Worm (Caenorhabditis elegans) whole organism, L4 larva: ENCODE data around the gene clec-41.

ENCODE experiments used
- D1046.2 ChIP-seq: fragments of 200-800 bp; sonication (Bioruptor generic); IDR thresholded peaks from 2 replicates; pipeline ENCODE4 v1.3.6; 2022; ENCODE audit warnings: missing genetic modification characterization, missing compliant biosample characterization
- F10B5.3 ChIP-seq: sonication (generic microtip); optimal IDR thresholded peaks from 2 replicates; lab custom pipeline; 2016; ENCODE audit warnings: mild to moderate bottlenecking, missing genetic modification characterization, missing compliant biosample characterization
- R02D3.7 ChIP-seq: fragments of 150-350 bp; sonication (generic microtip); optimal IDR thresholded peaks from 3 replicates; lab custom pipeline; 2014; ENCODE audit warnings: missing biosample characterization, missing genetic modification characterization
- ama-1 ChIP-seq: fragments of 150-350 bp; optimal IDR thresholded peaks from 2 replicates; lab custom pipeline; 2014; ENCODE audit warnings: inconsistent platforms, mixed read lengths
- ceh-62 ChIP-seq: sonication (generic microtip); optimal IDR thresholded peaks from 2 replicates; lab custom pipeline; 2017; ENCODE audit warnings: missing biosample characterization, missing genetic modification characterization
- dmd-6 ChIP-seq: fragments of 200-800 bp; sonication (Bioruptor generic); IDR thresholded peaks from 2 replicates; pipeline ENCODE4 v1.3.6; 2022; ENCODE audit warnings: missing genetic modification reagents, missing genetic modification characterization, missing compliant biosample characterization
- fos-1 ChIP-seq: fragments of 150-350 bp; optimal IDR thresholded peaks from 2 replicates; lab custom pipeline; 2014; ENCODE audit warnings: missing biosample characterization, missing genetic modification characterization
- lin-13 ChIP-seq: fragments of 150-350 bp; optimal IDR thresholded peaks from 2 replicates; lab custom pipeline; 2014; ENCODE audit warnings: missing biosample characterization, missing genetic modification reagents, missing genetic modification characterization
- lsy-2 ChIP-seq, 2 experiments: fragments of 150-350 bp in 1 of 2; sonication (generic microtip) in 1 of 2; optimal IDR thresholded peaks; 2 replicates each; lab custom pipeline; 2014 to 2017; ENCODE audit warnings: missing biosample characterization in 2 of 2, missing genetic modification characterization in 2 of 2
- nhr-237 ChIP-seq: sonication (generic microtip); optimal IDR thresholded peaks from 2 replicates; lab custom pipeline; 2017; ENCODE audit warnings: missing biosample characterization, missing genetic modification characterization
- pha-4 ChIP-seq, 2 experiments: fragments of 150-350 bp in 1 of 2; fragments of 200-800 bp in 1 of 2; sonication (Bioruptor generic) in 1 of 2; IDR thresholded peaks in 1 of 2; optimal IDR thresholded peaks in 1 of 2; 2 replicates each; pipeline versions ENCODE4 v1.3.6 to Lab custom; 2014 to 2022; ENCODE audit warnings: missing genetic modification characterization in 2 of 2, missing genetic modification reagents in 2 of 2, missing biosample characterization in 1 of 2, missing compliant biosample characterization in 1 of 2
- unc-130 ChIP-seq: sonication (generic microtip); optimal IDR thresholded peaks from 2 replicates; lab custom pipeline; 2016; ENCODE audit warnings: missing genetic modification reagents, missing genetic modification characterization, missing compliant biosample characterization
- zfp-3 ChIP-seq: fragments of 200-800 bp; sonication (Bioruptor generic); conservative IDR thresholded peaks from 2 replicates; pipeline ENCODE4 v1.3.6; 2022; ENCODE audit warnings: missing genetic modification reagents, missing genetic modification characterization, missing compliant biosample characterization
- ztf-11 ChIP-seq: fragments of 150-350 bp; optimal IDR thresholded peaks from 2 replicates; lab custom pipeline; 2014; ENCODE audit warnings: missing biosample characterization, missing genetic modification characterization

DNA sequence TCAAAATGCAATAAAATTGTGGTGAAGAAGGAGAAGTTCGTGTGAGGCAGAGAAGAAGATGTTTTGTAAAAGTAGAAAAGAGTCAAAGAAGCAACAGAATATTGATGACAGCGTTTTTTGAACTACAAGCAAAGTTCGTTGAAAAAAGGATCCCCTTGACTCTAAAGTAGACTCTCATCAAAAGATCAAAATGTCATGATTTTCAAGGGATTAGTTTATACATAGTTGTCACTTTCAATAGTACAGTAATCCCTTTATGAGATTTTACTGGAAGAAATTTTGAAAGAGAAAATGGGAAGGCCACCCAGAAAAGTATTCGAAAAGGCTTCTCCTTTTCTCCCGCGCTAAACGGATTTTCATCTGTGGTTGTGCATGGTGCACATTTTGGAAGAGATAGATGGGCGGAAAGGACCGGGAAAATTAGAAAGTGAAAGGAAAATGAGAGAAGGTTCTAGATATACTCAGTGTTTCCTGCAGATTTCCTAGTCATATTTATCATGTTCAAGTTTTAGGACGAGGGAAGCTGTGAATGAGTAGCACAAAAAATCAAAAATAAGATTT lies 24.9 kb downstream of the clec-41 start:
- TF ChIP-seq lsy-2 (tag; optimal IDR thresholded peaks at IDR 0.05; lab: Kevin White, UChicago) = no peak
- TF ChIP-seq nhr-237 = no peak
- no peak for TF ChIP-seq lin-13 (GFP tag; lab: Kevin White, UChicago)
- no peak for TF ChIP-seq dmd-6
- no peak for TF ChIP-seq F10B5.3
- TF ChIP-seq unc-130 = no peak
- TF ChIP-seq D1046.2 (GFP tag; lab: Robert Waterston, UW) = no peak
- no peak for TF ChIP-seq ceh-62
- TF ChIP-seq ama-1 = no peak
- TF ChIP-seq fos-1 = no peak
- no peak for TF ChIP-seq pha-4 (GFP tag; IDR thresholded peaks at IDR 0.05; lab: Robert Waterston, UW)
- no peak for TF ChIP-seq pha-4 (tag; optimal IDR thresholded peaks at IDR 0.05; lab: Kevin White, UChicago)
- TF ChIP-seq R02D3.7 = no peak
- TF ChIP-seq ztf-11 (tag; lab: Kevin White, UChicago) = no peak
- TF ChIP-seq zfp-3 (GFP tag; lab: Robert Waterston, UW) = no peak
